Fruit fly (Drosophila melanogaster) whole organism, prepupa: ENCODE results near the gene Or65c.

Experiments used
- Blimp-1 ChIP-seq: fragments of 200-800 bp; sonication (Bioruptor generic); optimal IDR thresholded peaks from 3 replicates; lab custom pipeline; 2017; ENCODE audit warnings: missing biosample characterization, missing genetic modification characterization, mild to moderate bottlenecking, moderate library complexity, missing genetic modification reagents
- CG11294 ChIP-seq: fragments of 200-800 bp; sonication (Bioruptor generic); IDR thresholded peaks from 2 replicates; pipeline ENCODE4 v1.3.6; 2022; ENCODE audit warnings: missing biosample characterization, missing genetic modification characterization
- CG11762 ChIP-seq: fragments of 200-800 bp; sonication (Bioruptor generic); optimal IDR thresholded peaks from 3 replicates; lab custom pipeline; 2016; ENCODE audit warnings: missing biosample characterization, missing genetic modification characterization; ENCODE audit not compliant: insufficient read depth
- CG11902 ChIP-seq: fragments of 200-800 bp; sonication (Bioruptor generic); optimal IDR thresholded peaks from 3 replicates; lab custom pipeline; 2016; ENCODE audit warnings: missing biosample characterization, missing genetic modification characterization
- CG15336 ChIP-seq: fragments of 200-800 bp; sonication (Bioruptor generic); IDR thresholded peaks from 2 replicates; pipeline ENCODE4 v1.3.6; 2022; ENCODE audit warnings: missing biosample characterization, missing genetic modification characterization
- CG16779 ChIP-seq: fragments of 200-800 bp; sonication (Bioruptor generic); optimal IDR thresholded peaks from 3 replicates; lab custom pipeline; 2017; ENCODE audit warnings: missing biosample characterization, mild to moderate bottlenecking, missing genetic modification characterization
- CG31627 ChIP-seq: fragments of 200-800 bp; sonication (Bioruptor generic); optimal IDR thresholded peaks from 3 replicates; lab custom pipeline; 2016; ENCODE audit warnings: missing biosample characterization, missing genetic modification characterization
- CG34406 ChIP-seq: fragments of 200-800 bp; sonication (Bioruptor generic); optimal IDR thresholded peaks from 3 replicates; lab custom pipeline; 2016; ENCODE audit warnings: missing biosample characterization, missing genetic modification characterization
- CG4318 ChIP-seq: fragments of 200-800 bp; sonication (Bioruptor generic); optimal IDR thresholded peaks from 3 replicates; lab custom pipeline; 2017; ENCODE audit warnings: missing biosample characterization, mild to moderate bottlenecking, missing genetic modification characterization
- CG6163 ChIP-seq: fragments of 200-800 bp; sonication (Bioruptor generic); IDR thresholded peaks from 3 replicates; pipeline ENCODE4 v1.3.6; 2022; ENCODE audit warnings: missing biosample characterization, missing genetic modification characterization
- CG6276 ChIP-seq: fragments of 200-800 bp; sonication (Bioruptor generic); optimal IDR thresholded peaks from 2 replicates; lab custom pipeline; 2017; ENCODE audit warnings: missing biosample characterization, mild to moderate bottlenecking, missing genetic modification characterization
- CG6808 ChIP-seq: fragments of 200-800 bp; sonication (Bioruptor generic); optimal IDR thresholded peaks from 3 replicates; lab custom pipeline; 2017; ENCODE audit warnings: missing biosample characterization, missing genetic modification characterization, mild to moderate bottlenecking, moderate library complexity, missing genetic modification reagents
- CG6854 ChIP-seq: fragments of 200-800 bp; sonication (Bioruptor generic); optimal IDR thresholded peaks from 2 replicates; lab custom pipeline; 2017; ENCODE audit warnings: missing biosample characterization, mild to moderate bottlenecking, missing genetic modification characterization
- CG7368 ChIP-seq: fragments of 200-800 bp; sonication (Bioruptor generic); optimal IDR thresholded peaks from 3 replicates; lab custom pipeline; 2016; ENCODE audit warnings: missing biosample characterization, missing genetic modification characterization
- CG8119 ChIP-seq: fragments of 200-800 bp; sonication (Bioruptor generic); IDR thresholded peaks from 3 replicates; pipeline ENCODE4 v1.3.6; 2022; ENCODE audit warnings: missing biosample characterization, missing genetic modification characterization
- CG8319 ChIP-seq: fragments of 200-800 bp; sonication (Bioruptor generic); optimal IDR thresholded peaks from 3 replicates; lab custom pipeline; 2016; ENCODE audit warnings: missing biosample characterization, missing genetic modification characterization
- CG8632 ChIP-seq: fragments of 200-800 bp; sonication (Bioruptor generic); optimal IDR thresholded peaks from 3 replicates; lab custom pipeline; 2016; ENCODE audit warnings: missing biosample characterization, missing genetic modification characterization
- CG9139 ChIP-seq: fragments of 200-800 bp; sonication (Bioruptor generic); optimal IDR thresholded peaks from 3 replicates; lab custom pipeline; 2017; ENCODE audit warnings: missing biosample characterization, mild to moderate bottlenecking, missing genetic modification characterization
- Eip75B ChIP-seq: fragments of 200-800 bp; sonication (Bioruptor generic); optimal IDR thresholded peaks from 3 replicates; lab custom pipeline; 2016; ENCODE audit warnings: missing biosample characterization, missing genetic modification characterization
- Eip93F ChIP-seq: fragments of 200-800 bp; sonication (Bioruptor generic); optimal IDR thresholded peaks from 2 replicates; lab custom pipeline; 2016; ENCODE audit warnings: missing biosample characterization, mild to moderate bottlenecking, missing genetic modification characterization
- Ets21C ChIP-seq: fragments of 200-800 bp; sonication (Bioruptor generic); optimal IDR thresholded peaks from 3 replicates; lab custom pipeline; 2016; ENCODE audit warnings: missing biosample characterization, missing genetic modification characterization
- Ets96B ChIP-seq: fragments of 200-800 bp; optimal IDR thresholded peaks from 2 replicates; lab custom pipeline; 2019; ENCODE audit warnings: missing biosample characterization, mild to moderate bottlenecking, missing genetic modification characterization, moderate library complexity
- Gug ChIP-seq: fragments of 200-800 bp; sonication (Bioruptor generic); IDR thresholded peaks from 2 replicates; pipeline ENCODE4 v1.3.6; 2022; ENCODE audit warnings: missing biosample characterization, missing genetic modification characterization
- Hr38 ChIP-seq: sonication (Bioruptor generic); optimal IDR thresholded peaks from 2 replicates; lab custom pipeline; 2016; ENCODE audit warnings: missing biosample characterization, missing genetic modification characterization
- Hr39 ChIP-seq: fragments of 200-800 bp; sonication (Bioruptor generic); optimal IDR thresholded peaks from 2 replicates; lab custom pipeline; 2016; ENCODE audit warnings: missing biosample characterization, missing genetic modification characterization
- Hr4 ChIP-seq: fragments of 200-800 bp; sonication (Bioruptor generic); optimal IDR thresholded peaks from 3 replicates; lab custom pipeline; 2016; ENCODE audit warnings: missing biosample characterization, missing genetic modification characterization
- Lpt ChIP-seq: fragments of 200-800 bp; sonication (Bioruptor generic); optimal IDR thresholded peaks from 3 replicates; lab custom pipeline; 2016; ENCODE audit warnings: missing biosample characterization, missing genetic modification characterization
- OdsH ChIP-seq: fragments of 200-800 bp; sonication (Bioruptor generic); optimal IDR thresholded peaks from 3 replicates; lab custom pipeline; 2016; ENCODE audit warnings: missing biosample characterization, missing genetic modification characterization
- Smox ChIP-seq: fragments of 200-800 bp; sonication (Bioruptor generic); optimal IDR thresholded peaks from 3 replicates; lab custom pipeline; 2016; ENCODE audit warnings: missing biosample characterization, missing genetic modification characterization
- Sox14 ChIP-seq: fragments of 200-800 bp; sonication (Bioruptor generic); optimal IDR thresholded peaks from 3 replicates; lab custom pipeline; 2016; ENCODE audit warnings: missing biosample characterization, missing genetic modification characterization
- Sox15 ChIP-seq: fragments of 200-800 bp; sonication (Bioruptor generic); optimal IDR thresholded peaks from 3 replicates; lab custom pipeline; 2016; ENCODE audit warnings: missing biosample characterization, missing genetic modification characterization
- achi ChIP-seq: fragments of 200-800 bp; sonication (Bioruptor generic); optimal IDR thresholded peaks from 3 replicates; lab custom pipeline; 2016; ENCODE audit warnings: missing biosample characterization, missing genetic modification characterization
- acj6 ChIP-seq: fragments of 200-800 bp; sonication (Bioruptor generic); optimal IDR thresholded peaks from 3 replicates; lab custom pipeline; 2016; ENCODE audit warnings: missing biosample characterization, missing genetic modification characterization
- cyc ChIP-seq: fragments of 200-800 bp; sonication (Bioruptor generic); optimal IDR thresholded peaks from 3 replicates; lab custom pipeline; 2016; ENCODE audit warnings: missing biosample characterization, missing genetic modification characterization
- dac ChIP-seq: fragments of 200-800 bp; sonication (Bioruptor generic); optimal IDR thresholded peaks from 2 replicates; lab custom pipeline; 2017; ENCODE audit warnings: missing biosample characterization, mild to moderate bottlenecking, missing genetic modification characterization
- dsx ChIP-seq: fragments of 200-800 bp; optimal IDR thresholded peaks from 3 replicates; lab custom pipeline; 2019; ENCODE audit warnings: missing biosample characterization, mild to moderate bottlenecking, missing genetic modification characterization, moderate library complexity; ENCODE audit not compliant: poor library complexity, severe bottlenecking
- eg ChIP-seq: fragments of 200-800 bp; sonication (Bioruptor generic); IDR thresholded peaks from 3 replicates; pipeline ENCODE4 v1.3.6; 2022; ENCODE audit warnings: missing biosample characterization, missing genetic modification characterization
- esn ChIP-seq: fragments of 200-800 bp; sonication (Bioruptor generic); optimal IDR thresholded peaks from 2 replicates; lab custom pipeline; 2016; ENCODE audit warnings: missing biosample characterization, mild to moderate bottlenecking, missing genetic modification characterization, moderate library complexity
- fd59A ChIP-seq: fragments of 200-800 bp; sonication (Bioruptor generic); optimal IDR thresholded peaks from 2 replicates; lab custom pipeline; 2017; ENCODE audit warnings: missing biosample characterization, mild to moderate bottlenecking, missing genetic modification characterization, missing genetic modification reagents
- fd85E ChIP-seq: fragments of 200-800 bp; sonication (Bioruptor generic); optimal IDR thresholded peaks from 3 replicates; lab custom pipeline; 2016; ENCODE audit warnings: missing biosample characterization, missing genetic modification characterization
- fkh ChIP-seq: fragments of 200-800 bp; sonication (Bioruptor generic); optimal IDR thresholded peaks from 3 replicates; lab custom pipeline; 2017; ENCODE audit warnings: missing biosample characterization, mild to moderate bottlenecking, missing genetic modification characterization, moderate library complexity
- lz ChIP-seq: fragments of 200-800 bp; sonication (Bioruptor generic); optimal IDR thresholded peaks from 3 replicates; lab custom pipeline; 2016; ENCODE audit warnings: missing biosample characterization, missing genetic modification characterization
- net ChIP-seq: fragments of 200-800 bp; sonication (Bioruptor generic); optimal IDR thresholded peaks from 3 replicates; lab custom pipeline; 2016; ENCODE audit warnings: missing biosample characterization, missing genetic modification characterization
- pdm3 ChIP-seq: fragments of 200-800 bp; sonication (Bioruptor generic); optimal IDR thresholded peaks from 3 replicates; lab custom pipeline; 2016; ENCODE audit warnings: missing biosample characterization, missing genetic modification characterization
- salr ChIP-seq, 2 experiments: fragments of 200-800 bp; sonication (Bioruptor generic); optimal IDR thresholded peaks; 3 replicates each; lab custom pipeline; 2016 to 2018; ENCODE audit warnings: missing biosample characterization in 2 of 2, missing genetic modification characterization in 2 of 2, mild to moderate bottlenecking in 1 of 2
- spab ChIP-seq: fragments of 200-800 bp; sonication (Bioruptor generic); optimal IDR thresholded peaks from 2 replicates; lab custom pipeline; 2017; ENCODE audit warnings: missing biosample characterization, mild to moderate bottlenecking, missing genetic modification characterization, missing genetic modification reagents
- ss ChIP-seq, 2 experiments: fragments of 200-800 bp; sonication (Bioruptor generic); optimal IDR thresholded peaks; 2 replicates in 1 of 2; 3 replicates in 1 of 2; lab custom pipeline; 2017 to 2018; ENCODE audit warnings: mild to moderate bottlenecking in 2 of 2, missing biosample characterization in 2 of 2, missing genetic modification characterization in 2 of 2, moderate library complexity in 1 of 2
- svp ChIP-seq: fragments of 200-800 bp; sonication (Bioruptor generic); peaks from one replicate; lab custom pipeline; 2016; ENCODE audit warnings: missing biosample characterization, missing genetic modification characterization
- topi ChIP-seq: fragments of 200-800 bp; sonication (Bioruptor generic); optimal IDR thresholded peaks from 3 replicates; lab custom pipeline; 2016; ENCODE audit warnings: missing biosample characterization, missing genetic modification characterization
- vri ChIP-seq: fragments of 200-800 bp; sonication (Bioruptor generic); optimal IDR thresholded peaks from 3 replicates; lab custom pipeline; 2016; ENCODE audit warnings: missing biosample characterization, mild to moderate bottlenecking, missing genetic modification characterization

Gene Or65c

DNA sequence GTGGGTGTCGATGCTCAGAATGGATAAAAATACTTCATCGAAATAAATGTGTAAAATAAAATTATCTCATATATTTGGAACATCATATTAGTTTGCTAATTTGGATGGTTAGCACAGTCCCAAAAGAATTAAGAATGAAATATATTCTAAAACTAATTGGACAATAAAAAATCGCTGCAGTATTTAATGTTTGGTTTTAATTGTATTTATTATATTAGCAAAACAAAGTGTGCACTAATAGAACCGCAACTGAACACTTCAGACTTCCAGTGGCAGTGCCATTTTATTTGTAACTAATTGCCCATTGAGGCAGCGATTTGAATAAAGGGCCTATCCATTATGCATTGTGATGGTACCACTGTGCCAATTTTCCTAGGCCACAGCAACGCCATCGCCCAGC lies 27.6 kb downstream of the Or65c start (continued):
- TF ChIP-seq Blimp-1 (GFP tag; lab: Kevin White, UChicago) (no peak), achi (GFP tag; lab: Kevin White, UChicago) (peak; percentile 33), fd85E (GFP tag; lab: Kevin White, UChicago) (no peak), Gug (GFP tag; lab: Robert Waterston, UW) (no peak), Sox15 (GFP tag; lab: Kevin White, UChicago) (no peak), CG7368 (no peak), OdsH (GFP tag; lab: Kevin White, UChicago) (peak; percentile 29), Hr38 (GFP tag; lab: Kevin White, UChicago) (no peak), CG8632 (no peak), CG6808 (peak; percentile 53), Eip75B (GFP tag; lab: Kevin White, UChicago) (peak; percentile 31)
- TF ChIP-seq, all 60 proteins: peak for 21

DNA sequence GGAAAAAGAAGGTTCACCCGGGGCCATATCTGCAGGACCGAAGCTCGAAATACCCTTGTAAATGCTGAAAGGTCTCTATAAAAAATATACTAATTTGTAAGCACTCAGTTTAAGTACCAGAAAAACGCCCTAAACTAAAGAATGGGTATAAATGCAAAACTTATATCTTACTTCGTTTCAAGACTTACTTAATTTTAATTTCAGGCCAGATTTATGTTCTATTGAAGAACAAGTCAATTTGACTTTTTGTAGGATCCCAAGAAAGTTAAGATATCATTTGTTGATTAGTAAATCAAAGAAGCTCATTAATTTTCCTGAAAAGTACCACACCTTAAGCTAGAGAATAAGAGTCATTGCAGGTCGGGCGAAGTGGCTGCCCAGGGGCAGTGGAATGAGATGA lies 29.7 kb downstream of the Or65c start:
- TF ChIP-seq esn (GFP tag; lab: Kevin White, UChicago): peak; percentile 37
- no peak for TF ChIP-seq CG4318 (GFP tag; lab: Kevin White, UChicago)
- TF ChIP-seq Lpt (GFP tag; lab: Kevin White, UChicago): no peak
- no peak for TF ChIP-seq CG8632
- TF ChIP-seq Gug (GFP tag; lab: Robert Waterston, UW): no peak
- TF ChIP-seq CG11762 (GFP tag; lab: Kevin White, UChicago): no peak
- TF ChIP-seq pdm3: no peak
- TF ChIP-seq Eip93F (GFP tag; lab: Kevin White, UChicago): no peak
- TF ChIP-seq fd85E (GFP tag; lab: Kevin White, UChicago): no peak
- TF ChIP-seq fd59A (GFP tag; lab: Kevin White, UChicago): no peak
- peak; percentile 14 for TF ChIP-seq cyc (GFP tag; lab: Kevin White, UChicago)
- TF ChIP-seq fkh (GFP tag; lab: Kevin White, UChicago): no peak
- no peak for TF ChIP-seq CG9139 (GFP tag; lab: Kevin White, UChicago)
- TF ChIP-seq vri (GFP tag; lab: Kevin White, UChicago): no peak
- peak; percentile 26 for TF ChIP-seq topi
- TF ChIP-seq eg (GFP tag; lab: Robert Waterston, UW): no peak
- no peak for TF ChIP-seq CG11902 (GFP tag; lab: Kevin White, UChicago)
- no peak for TF ChIP-seq Hr38 (GFP tag; lab: Kevin White, UChicago)
- peak; percentile 28 for TF ChIP-seq CG31627
- no peak for TF ChIP-seq CG6808
- peak; percentile 75 for TF ChIP-seq svp
- no peak for TF ChIP-seq Ets96B (tag; lab: Kevin White, UChicago)
- peak; percentile 15 for TF ChIP-seq lz (GFP tag; lab: Kevin White, UChicago)
- no peak for TF ChIP-seq net (GFP tag; lab: Kevin White, UChicago)
- no peak for TF ChIP-seq Ets21C (GFP tag; lab: Kevin White, UChicago)
- no peak for TF ChIP-seq Sox14 (GFP tag; lab: Kevin White, UChicago)
- TF ChIP-seq spab (GFP tag; lab: Kevin White, UChicago): no peak
- peak; percentile 6 for TF ChIP-seq acj6
- TF ChIP-seq CG11294: no peak
- peak; percentile 9 for TF ChIP-seq Hr39
- peak; percentile 8 for TF ChIP-seq Smox (GFP tag; lab: Kevin White, UChicago)
- TF ChIP-seq CG6276: no peak
- TF ChIP-seq Hr4 (GFP tag; lab: Kevin White, UChicago): no peak
- no peak for TF ChIP-seq dac (GFP tag; lab: Kevin White, UChicago)
- no peak for TF ChIP-seq CG6854 (GFP tag; lab: Kevin White, UChicago)
- no peak for TF ChIP-seq salr (GFP tag; optimal IDR thresholded peaks at IDR 0.05; lab: Kevin White, UChicago)
- no peak for TF ChIP-seq CG34406
- no peak for TF ChIP-seq ss (GFP tag; optimal IDR thresholded peaks at IDR 0.05; lab: Kevin White, UChicago)
- no peak for TF ChIP-seq CG16779 (tag; lab: Kevin White, UChicago)
- TF ChIP-seq CG6163 (GFP tag; lab: Robert Waterston, UW): no peak
- TF ChIP-seq dsx (GFP tag; lab: Kevin White, UChicago): no peak
- no peak for TF ChIP-seq CG15336
- TF ChIP-seq CG8119 (GFP tag; lab: Robert Waterston, UW): no peak
- TF ChIP-seq CG8319: no peak
- no peak for TF ChIP-seq OdsH (GFP tag; lab: Kevin White, UChicago)
